Fruit fly (Drosophila melanogaster): ENCODE measurements around the gene CG3651.

DNA sequence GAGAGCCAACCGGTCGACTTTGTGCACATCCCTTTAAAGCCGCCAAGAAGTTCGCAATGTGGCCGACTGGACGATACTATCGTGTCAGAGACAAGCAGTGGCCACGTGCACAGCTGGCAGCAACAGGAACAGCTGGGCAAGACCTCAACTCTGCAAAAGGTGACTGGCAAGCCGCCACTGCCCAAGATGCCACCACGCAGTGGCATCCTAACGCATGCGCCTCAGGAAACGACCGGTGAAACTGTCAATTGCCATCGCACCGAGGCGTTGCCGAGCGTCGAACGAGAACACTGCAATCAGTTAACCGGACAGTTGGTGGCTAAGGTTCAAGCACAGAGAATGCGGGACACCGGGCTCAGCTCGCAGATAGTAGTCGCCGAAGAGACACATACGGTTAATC lies 25.1 kb downstream of the CG3651 start:
- TF ChIP-seq bab1 (GFP tag; optimal IDR thresholded peaks at IDR 0.05) (no peak), toe (GFP tag; optimal IDR thresholded peaks at IDR 0.05) (no peak), Mnt (GFP tag; optimal IDR thresholded peaks at IDR 0.05) (no peak), CG5204 (GFP tag; optimal IDR thresholded peaks at IDR 0.05) (no peak), ovo (GFP tag; optimal IDR thresholded peaks at IDR 0.05) (no peak), kay (GFP tag; ENCODE audit: borderline replicate concordance) (no peak), tj (GFP tag; optimal IDR thresholded peaks at IDR 0.05) (no peak), CG12768 (GFP tag; optimal IDR thresholded peaks at IDR 0.05) (no peak), CG7045 (GFP tag; optimal IDR thresholded peaks at IDR 0.05) (no peak)
